Fruit fly (Drosophila melanogaster) whole organism, embryonic: ENCODE data around the gene Cyp9f2.

ENCODE experiments used
- CG10274 ChIP-seq: fragments of 200-800 bp; sonication (Bioruptor generic); optimal IDR thresholded peaks from 3 replicates; lab custom pipeline; 2017; ENCODE audit warnings: missing biosample characterization, mild to moderate bottlenecking, missing genetic modification characterization
- CG10543 ChIP-seq: fragments of 200-800 bp; sonication (Bioruptor generic); optimal IDR thresholded peaks from 3 replicates; lab custom pipeline; 2017; ENCODE audit warnings: missing biosample characterization, mild to moderate bottlenecking, missing genetic modification characterization, moderate library complexity
- CG12071 ChIP-seq: fragments of 200-800 bp; sonication (Bioruptor generic); optimal IDR thresholded peaks from 3 replicates; lab custom pipeline; 2018; ENCODE audit warnings: missing biosample characterization, mild to moderate bottlenecking, missing genetic modification characterization
- CG1603 ChIP-seq: fragments of 200-800 bp; sonication (Bioruptor generic); optimal IDR thresholded peaks from 2 replicates; lab custom pipeline; 2019; ENCODE audit warnings: missing biosample characterization, mild to moderate bottlenecking, missing genetic modification characterization, moderate library complexity
- CG17359 ChIP-seq: fragments of 200-800 bp; sonication (Bioruptor generic); optimal IDR thresholded peaks from 3 replicates; lab custom pipeline; 2018; ENCODE audit warnings: missing biosample characterization, mild to moderate bottlenecking, missing genetic modification characterization, moderate library complexity
- CG1832 ChIP-seq: fragments of 200-800 bp; sonication (Bioruptor generic); optimal IDR thresholded peaks from 2 replicates; lab custom pipeline; 2017; ENCODE audit warnings: missing biosample characterization, mild to moderate bottlenecking, missing genetic modification characterization, inconsistent platforms
- CG18476 ChIP-seq: fragments of 200-800 bp; sonication (Bioruptor generic); optimal IDR thresholded peaks from 2 replicates; lab custom pipeline; 2016; ENCODE audit warnings: missing biosample characterization, mild to moderate bottlenecking, missing genetic modification characterization
- CG18599 ChIP-seq: fragments of 200-800 bp; sonication (Bioruptor generic); optimal IDR thresholded peaks from 3 replicates; lab custom pipeline; 2017; ENCODE audit warnings: missing biosample characterization, missing genetic modification characterization, mild to moderate bottlenecking, moderate library complexity, missing genetic modification reagents
- CG2199 ChIP-seq: fragments of 200-800 bp; sonication (Bioruptor generic); IDR thresholded peaks from 3 replicates; pipeline ENCODE4 v1.3.6; 2022; ENCODE audit warnings: missing biosample characterization, missing genetic modification characterization
- CG31224 ChIP-seq: fragments of 200-800 bp; sonication (Bioruptor generic); IDR thresholded peaks from 2 replicates; pipeline ENCODE4 v1.3.6; 2022; ENCODE audit warnings: missing biosample characterization, missing genetic modification characterization
- CG34376 ChIP-seq: fragments of 200-800 bp; sonication (Bioruptor generic); optimal IDR thresholded peaks from 2 replicates; lab custom pipeline; 2018; ENCODE audit warnings: missing biosample characterization, mild to moderate bottlenecking, missing genetic modification characterization
- CG6813 ChIP-seq: fragments of 200-800 bp; sonication (Bioruptor generic); optimal IDR thresholded peaks from 2 replicates; lab custom pipeline; 2017; ENCODE audit warnings: missing biosample characterization, missing genetic modification characterization, mild to moderate bottlenecking, moderate library complexity, missing genetic modification reagents
- CG7745 ChIP-seq: fragments of 200-800 bp; sonication (Bioruptor generic); optimal IDR thresholded peaks from 2 replicates; lab custom pipeline; 2018; ENCODE audit warnings: missing biosample characterization, mild to moderate bottlenecking, missing genetic modification characterization, moderate library complexity
- CG8281 ChIP-seq: fragments of 200-800 bp; sonication (Bioruptor generic); optimal IDR thresholded peaks from 2 replicates; lab custom pipeline; 2018; ENCODE audit warnings: missing biosample characterization, mild to moderate bottlenecking, missing genetic modification characterization, moderate library complexity
- Camta ChIP-seq: fragments of 200-800 bp; sonication (Bioruptor generic); optimal IDR thresholded peaks from 2 replicates; lab custom pipeline; 2016; ENCODE audit warnings: missing biosample characterization, missing genetic modification characterization
- D19A ChIP-seq: fragments of 200-800 bp; optimal IDR thresholded peaks from 3 replicates; lab custom pipeline; 2019; ENCODE audit warnings: missing biosample characterization, mild to moderate bottlenecking, missing genetic modification characterization, moderate library complexity
- Dbx ChIP-seq: fragments of 200-800 bp; sonication (Bioruptor generic); IDR thresholded peaks from 3 replicates; pipeline ENCODE4 v1.3.6; 2022; ENCODE audit warnings: missing biosample characterization, missing genetic modification characterization
- E2f1 ChIP-seq: fragments of 200-800 bp; sonication (Bioruptor generic); IDR thresholded peaks from 2 replicates; pipeline ENCODE4 v1.3.6; 2022; ENCODE audit warnings: missing biosample characterization, missing genetic modification characterization
- Ets65A ChIP-seq: fragments of 200-800 bp; sonication (Bioruptor generic); peaks from one replicate; lab custom pipeline; 2016; ENCODE audit warnings: missing biosample characterization, missing genetic modification characterization
- H15 ChIP-seq: fragments of 200-800 bp; sonication (Bioruptor generic); IDR thresholded peaks from 3 replicates; pipeline ENCODE4 v1.3.6; 2022; ENCODE audit warnings: missing biosample characterization, missing genetic modification characterization
- Hr51 ChIP-seq, 2 experiments: fragments of 200-800 bp; sonication (Bioruptor generic); optimal IDR thresholded peaks; 2 replicates in 1 of 2; 3 replicates in 1 of 2; lab custom pipeline; 2016 to 2018; ENCODE audit warnings: missing biosample characterization in 2 of 2, missing genetic modification characterization in 2 of 2, mild to moderate bottlenecking in 1 of 2, moderate library complexity in 1 of 2
- Jarid2 ChIP-seq: fragments of 200-800 bp; sonication (Bioruptor generic); optimal IDR thresholded peaks from 3 replicates; lab custom pipeline; 2017; ENCODE audit warnings: mild to moderate bottlenecking, missing biosample characterization, missing genetic modification reagents, missing genetic modification characterization
- MTF-1 ChIP-seq: fragments of 200-800 bp; sonication (Bioruptor generic); optimal IDR thresholded peaks from 2 replicates; lab custom pipeline; 2018; ENCODE audit warnings: missing biosample characterization, mild to moderate bottlenecking, missing genetic modification characterization, borderline replicate concordance
- Stat92E ChIP-seq, 3 experiments: fragments of >200 bp in 2 of 3; fragments of 200-800 bp in 1 of 3; sonication (Bioruptor generic) in 1 of 3; optimal IDR thresholded peaks; 2 replicates each; lab custom pipeline; 2017 to 2019; ENCODE audit warnings: missing biosample characterization in 3 of 3, missing genetic modification characterization in 3 of 3, mild to moderate bottlenecking in 1 of 3, moderate library complexity in 1 of 3
- Xbp1 ChIP-seq: fragments of 200-800 bp; sonication (Bioruptor generic); optimal IDR thresholded peaks from 3 replicates; lab custom pipeline; 2016; ENCODE audit warnings: missing biosample characterization, mild to moderate bottlenecking, missing genetic modification characterization
- aop ChIP-seq: fragments of 200-800 bp; sonication (Bioruptor generic); IDR thresholded peaks from 2 replicates; pipeline ENCODE4 v1.3.6; 2022; ENCODE audit warnings: missing biosample characterization, missing genetic modification characterization
- chm ChIP-seq: fragments of 200-800 bp; sonication (Bioruptor generic); IDR thresholded peaks from 2 replicates; pipeline ENCODE4 v1.3.6; 2022; ENCODE audit warnings: missing biosample characterization, missing genetic modification characterization
- disco-r ChIP-seq: fragments of 200-800 bp; sonication (Bioruptor generic); optimal IDR thresholded peaks from 2 replicates; lab custom pipeline; 2016; ENCODE audit warnings: missing biosample characterization, missing genetic modification characterization
- esg ChIP-seq: fragments of 200-800 bp; sonication (Bioruptor generic); conservative IDR thresholded peaks from 2 replicates; pipeline ENCODE4 v1.3.6; 2022; ENCODE audit warnings: missing biosample characterization, missing genetic modification characterization
- exex ChIP-seq: fragments of 200-800 bp; sonication (Bioruptor generic); optimal IDR thresholded peaks from 4 replicates; lab custom pipeline; 2018; ENCODE audit warnings: missing biosample characterization, mild to moderate bottlenecking, missing genetic modification characterization, moderate library complexity
- gem ChIP-seq: fragments of 200-800 bp; sonication (Bioruptor generic); optimal IDR thresholded peaks from 2 replicates; lab custom pipeline; 2019; ENCODE audit warnings: missing biosample characterization, mild to moderate bottlenecking, missing genetic modification characterization, moderate library complexity
- ind ChIP-seq: fragments of 200-800 bp; sonication (Bioruptor generic); optimal IDR thresholded peaks from 3 replicates; lab custom pipeline; 2016; ENCODE audit warnings: missing biosample characterization, missing genetic modification characterization
- kay ChIP-seq: fragments of 200-800 bp; sonication (Bioruptor generic); optimal IDR thresholded peaks from 2 replicates; lab custom pipeline; 2016; ENCODE audit warnings: missing biosample characterization, missing genetic modification characterization
- mirr ChIP-seq: fragments of 200-800 bp; sonication (Bioruptor generic); optimal IDR thresholded peaks from 3 replicates; lab custom pipeline; 2018; ENCODE audit warnings: missing biosample characterization, mild to moderate bottlenecking, missing genetic modification characterization
- nerfin-2 ChIP-seq: fragments of 200-800 bp; sonication (Bioruptor generic); IDR thresholded peaks from 2 replicates; pipeline ENCODE4 v1.3.6; 2022; ENCODE audit warnings: missing biosample characterization, missing genetic modification characterization; ENCODE audit not compliant: partially characterized antibody
- sr ChIP-seq: fragments of 200-800 bp; sonication (Bioruptor generic); IDR thresholded peaks from 3 replicates; pipeline ENCODE4 v1.3.6; 2022; ENCODE audit warnings: missing biosample characterization, missing genetic modification characterization
- tgo ChIP-seq: fragments of 200-800 bp; sonication (Bioruptor generic); IDR thresholded peaks from 3 replicates; pipeline ENCODE4 v1.3.6; 2022; ENCODE audit warnings: missing biosample characterization, missing genetic modification characterization

Gene Cyp9f2

DNA sequence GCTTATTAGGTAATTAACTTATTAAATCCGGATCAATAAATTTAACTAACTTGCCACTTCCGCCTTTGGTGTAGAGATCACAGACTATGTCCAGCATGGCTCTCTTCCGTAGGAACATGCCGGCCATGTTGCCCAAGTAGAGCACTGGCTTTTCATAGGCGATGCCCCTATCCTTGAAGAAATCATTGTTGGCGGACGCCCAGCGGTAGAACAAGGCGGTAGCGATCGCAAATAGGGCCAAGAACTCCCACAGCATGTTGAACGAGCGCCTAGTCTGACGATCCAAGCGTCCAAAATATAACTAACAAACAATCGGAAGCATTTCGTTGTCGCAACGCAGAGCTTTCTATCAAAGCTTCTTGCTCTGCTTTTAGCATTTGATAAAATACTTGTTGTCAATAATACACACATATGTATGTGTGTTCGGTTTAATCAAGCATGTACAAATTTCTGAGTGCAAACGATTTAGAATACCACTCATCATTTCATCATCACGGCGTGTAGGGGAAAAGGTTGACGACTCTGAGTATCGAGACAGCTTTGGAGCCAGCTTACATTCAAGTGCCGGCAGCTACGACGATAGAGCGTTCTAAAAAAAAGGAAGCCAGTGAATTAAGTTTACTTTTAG lies 7.1 kb downstream of the Cyp9f2 start, which contains the start of gene Cyp9f3 (continued):
- TF ChIP-seq nerfin-2: 0 out of 2 replicates have a peak, but pooled peaks have one; percentile 20
- no peak for TF ChIP-seq tgo (GFP tag; lab: Robert Waterston, UW)
- no peak for TF ChIP-seq Hr51 (GFP tag; optimal IDR thresholded peaks at IDR 0.05; lab: Kevin White, UChicago)
- TF ChIP-seq H15: no peak
- TF ChIP-seq CG2199 (GFP tag; lab: Robert Waterston, UW): no peak
- TF ChIP-seq Xbp1 (GFP tag; lab: Kevin White, UChicago): no peak
- TF ChIP-seq CG18599 (GFP tag; lab: Kevin White, UChicago): no peak
- TF ChIP-seq MTF-1: peak; percentile 22
- no peak for TF ChIP-seq CG1603 (tag; lab: Kevin White, UChicago)
- TF ChIP-seq CG34376 (GFP tag; lab: Kevin White, UChicago): peak; percentile 96
- peak; percentile 43 for TF ChIP-seq chm (GFP tag; lab: Robert Waterston, UW)
- TF ChIP-seq CG17359: no peak
- no peak for TF ChIP-seq E2f1 (GFP tag; lab: Robert Waterston, UW)
- peak; percentile 19 for TF ChIP-seq CG12071 (GFP tag; lab: Kevin White, UChicago)
- TF ChIP-seq aop (GFP tag; lab: Robert Waterston, UW): no peak
- TF ChIP-seq kay (GFP tag; lab: Kevin White, UChicago): no peak
- TF ChIP-seq CG31224 (GFP tag; lab: Robert Waterston, UW): no peak
- peak; percentile 63 for TF ChIP-seq CG10274 (GFP tag; lab: Kevin White, UChicago)
- no peak for TF ChIP-seq Camta (GFP tag; lab: Kevin White, UChicago)
- TF ChIP-seq Jarid2 (GFP tag; lab: Kevin White, UChicago): peak; percentile 54
- peak; percentile 79 for TF ChIP-seq CG10543 (GFP tag; lab: Kevin White, UChicago)
- TF ChIP-seq ind (GFP tag; lab: Kevin White, UChicago): no peak

DNA sequence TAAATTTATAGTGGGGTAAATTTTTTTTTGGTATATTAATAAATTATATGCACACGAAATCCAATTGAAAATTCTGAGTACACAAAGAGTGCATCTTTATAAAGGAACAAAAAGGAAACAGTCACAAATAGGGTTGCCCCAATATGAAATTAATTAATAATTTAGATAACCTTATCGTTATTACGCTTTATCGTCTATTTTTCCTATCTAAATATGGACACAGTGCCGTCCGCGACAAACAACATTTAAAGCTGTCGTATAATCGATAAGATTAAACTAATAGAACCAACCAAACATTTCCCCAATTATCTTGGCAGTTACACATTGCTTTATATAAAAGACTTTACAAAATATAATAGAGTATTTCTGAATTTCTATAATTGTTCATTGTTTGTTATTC lies 7.8 kb downstream of the Cyp9f2 start:
- TF ChIP-seq CG6813 (GFP tag; lab: Kevin White, UChicago) (peak; percentile 0), CG18476 (GFP tag; lab: Kevin White, UChicago) (peak; percentile 13), Dbx (no peak), CG8281 (tag; lab: Kevin White, UChicago) (no peak), mirr (GFP tag; lab: Kevin White, UChicago) (peak; percentile 67), D19A (tag; lab: Kevin White, UChicago) (peak; percentile 17), CG34376 (GFP tag; lab: Kevin White, UChicago) (peak; percentile 18), sr (GFP tag; lab: Robert Waterston, UW) (no peak), CG7745 (peak; percentile 89), exex (tag; lab: Kevin White, UChicago) (peak; percentile 86)

DNA sequence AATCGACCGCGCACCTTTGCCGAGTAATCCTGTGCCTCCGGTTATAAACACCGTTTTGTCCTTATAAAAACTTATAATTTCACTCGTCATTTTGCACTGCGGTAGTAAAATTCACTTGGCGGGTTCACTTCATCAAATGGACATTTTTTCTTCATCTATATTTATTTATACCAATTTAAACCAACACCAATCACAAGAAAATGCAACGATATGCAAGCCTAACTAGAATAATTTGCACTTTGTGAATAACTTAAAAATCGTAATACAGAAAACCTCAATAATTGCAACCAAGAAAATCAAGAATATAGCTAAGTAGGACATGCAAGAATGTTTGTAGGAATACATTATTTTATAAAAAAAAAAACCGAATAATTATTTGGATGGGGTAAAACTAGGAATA lies 9.9 kb downstream of the Cyp9f2 start, which contains the start of the genes CG10096 and CG10097:
TSS of gene CG10096 (minus strand) at position 101 of the 400 bp plus-strand sequence.
TSS of gene CG10097 (minus strand) at position 101 of the 400 bp plus-strand sequence.
- TF ChIP-seq Ets65A (GFP tag; lab: Kevin White, UChicago): peak; percentile 29
- TF ChIP-seq CG1832: no peak
- no peak for TF ChIP-seq Stat92E (GFP tag; optimal IDR thresholded peaks at IDR 0.05; lab: Kevin White, UChicago)
- no peak for TF ChIP-seq gem (tag; lab: Kevin White, UChicago)
- TF ChIP-seq disco-r: no peak
- no peak for TF ChIP-seq esg (GFP tag; lab: Robert Waterston, UW)
- TF ChIP-seq, all 482 proteins: peak for 1
